Fruit fly (Drosophila melanogaster) whole organism, embryonic: Measurements from ENCODE around the gene CG31710.

ENCODE experiments used
- Ada2b ChIP-seq: fragments of 200-800 bp; sonication (Bioruptor generic); IDR thresholded peaks from 2 replicates; pipeline ENCODE4 v1.3.6; 2022; ENCODE audit warnings: missing biosample characterization, missing genetic modification characterization
- CG12071 ChIP-seq: fragments of 200-800 bp; sonication (Bioruptor generic); optimal IDR thresholded peaks from 3 replicates; lab custom pipeline; 2018; ENCODE audit warnings: missing biosample characterization, mild to moderate bottlenecking, missing genetic modification characterization
- CG12744 ChIP-seq: fragments of 200-800 bp; sonication (Bioruptor generic); optimal IDR thresholded peaks from 2 replicates; lab custom pipeline; 2016; ENCODE audit warnings: missing biosample characterization, missing genetic modification characterization
- CG13123 ChIP-seq: fragments of 200-800 bp; sonication (Bioruptor generic); optimal IDR thresholded peaks from 2 replicates; lab custom pipeline; 2016; ENCODE audit warnings: missing biosample characterization, missing genetic modification characterization
- CG1529 ChIP-seq: fragments of 200-800 bp; sonication (Bioruptor generic); optimal IDR thresholded peaks from 3 replicates; lab custom pipeline; 2018; ENCODE audit warnings: missing biosample characterization, missing genetic modification characterization
- CG17385 ChIP-seq: fragments of 200-800 bp; sonication (Bioruptor generic); optimal IDR thresholded peaks from 3 replicates; lab custom pipeline; 2018; ENCODE audit warnings: missing biosample characterization, mild to moderate bottlenecking, missing genetic modification characterization
- CG2678 ChIP-seq: fragments of 200-800 bp; sonication (Bioruptor generic); optimal IDR thresholded peaks from 3 replicates; lab custom pipeline; 2019; ENCODE audit warnings: missing biosample characterization, mild to moderate bottlenecking, missing genetic modification characterization, moderate library complexity
- CG2889 ChIP-seq: fragments of 200-800 bp; sonication (Bioruptor generic); IDR thresholded peaks from 3 replicates; pipeline ENCODE4 v1.3.6; 2022; ENCODE audit warnings: missing biosample characterization, missing genetic modification characterization
- CG3407 ChIP-seq: fragments of 200-800 bp; sonication (Bioruptor generic); optimal IDR thresholded peaks from 2 replicates; lab custom pipeline; 2018; ENCODE audit warnings: missing biosample characterization, mild to moderate bottlenecking, missing genetic modification characterization
- CG4282 ChIP-seq: fragments of 200-800 bp; sonication (Bioruptor generic); optimal IDR thresholded peaks from 2 replicates; lab custom pipeline; 2016; ENCODE audit warnings: missing biosample characterization, missing genetic modification characterization
- CG4404 ChIP-seq: fragments of 200-800 bp; sonication (Bioruptor generic); IDR thresholded peaks from 2 replicates; pipeline ENCODE4 v1.3.6; 2022; ENCODE audit warnings: missing biosample characterization, missing genetic modification characterization
- CG4707 ChIP-seq: fragments of 200-800 bp; sonication (Bioruptor generic); optimal IDR thresholded peaks from 2 replicates; lab custom pipeline; 2018; ENCODE audit warnings: missing biosample characterization, mild to moderate bottlenecking, missing genetic modification characterization, moderate library complexity
- CG5953 ChIP-seq: fragments of 200-800 bp; sonication (Bioruptor generic); IDR thresholded peaks from 2 replicates; pipeline ENCODE4 v1.3.6; 2022; ENCODE audit warnings: missing biosample characterization, missing genetic modification characterization
- CG6765 ChIP-seq: fragments of 200-800 bp; sonication (Bioruptor generic); optimal IDR thresholded peaks from 3 replicates; lab custom pipeline; 2017; ENCODE audit warnings: missing biosample characterization, mild to moderate bottlenecking, missing genetic modification characterization
- CG6791 ChIP-seq: fragments of 200-800 bp; sonication (Bioruptor generic); IDR thresholded peaks from 3 replicates; pipeline ENCODE4 v1.3.6; 2022; ENCODE audit warnings: missing biosample characterization, missing genetic modification characterization; ENCODE audit not compliant: partially characterized antibody
- CG7745 ChIP-seq: fragments of 200-800 bp; sonication (Bioruptor generic); optimal IDR thresholded peaks from 2 replicates; lab custom pipeline; 2018; ENCODE audit warnings: missing biosample characterization, mild to moderate bottlenecking, missing genetic modification characterization, moderate library complexity
- CG8281 ChIP-seq: fragments of 200-800 bp; sonication (Bioruptor generic); optimal IDR thresholded peaks from 2 replicates; lab custom pipeline; 2018; ENCODE audit warnings: missing biosample characterization, mild to moderate bottlenecking, missing genetic modification characterization, moderate library complexity
- CG8290 ChIP-seq, 3 experiments: fragments of 200-800 bp; sonication (Bioruptor generic); optimal IDR thresholded peaks; 2 replicates each; lab custom pipeline; 2016 to 2019; ENCODE audit warnings: missing biosample characterization in 3 of 3, missing genetic modification characterization in 3 of 3, mild to moderate bottlenecking in 2 of 3, moderate library complexity in 1 of 3
- CkIIα-i1 ChIP-seq: fragments of 200-800 bp; sonication (Bioruptor generic); IDR thresholded peaks from 2 replicates; pipeline ENCODE4 v1.3.6; 2022; ENCODE audit warnings: missing biosample characterization, missing genetic modification characterization
- Doc2 ChIP-seq: fragments of 200-800 bp; sonication (Bioruptor generic); IDR thresholded peaks from 2 replicates; pipeline ENCODE4 v1.3.6; 2022; ENCODE audit warnings: missing biosample characterization, missing genetic modification characterization
- E2f2 ChIP-seq: fragments of 200-800 bp; sonication (Bioruptor generic); IDR thresholded peaks from 2 replicates; pipeline ENCODE4 v1.3.6; 2022; ENCODE audit warnings: missing biosample characterization, missing genetic modification characterization
- HLHmδ ChIP-seq: fragments of 200-800 bp; sonication (Bioruptor generic); optimal IDR thresholded peaks from 2 replicates; lab custom pipeline; 2018; ENCODE audit warnings: missing biosample characterization, mild to moderate bottlenecking, missing genetic modification characterization, moderate library complexity
- Hand ChIP-seq: fragments of 200-800 bp; sonication (Bioruptor generic); optimal IDR thresholded peaks from 2 replicates; lab custom pipeline; 2017; ENCODE audit warnings: mild to moderate bottlenecking, missing biosample characterization, missing genetic modification reagents, missing genetic modification characterization
- Lhr ChIP-seq: fragments of 200-800 bp; sonication (Bioruptor generic); optimal IDR thresholded peaks from 3 replicates; lab custom pipeline; 2017; ENCODE audit warnings: mild to moderate bottlenecking, missing biosample characterization, missing genetic modification reagents, missing genetic modification characterization
- Mrtf ChIP-seq: fragments of 200-800 bp; sonication (Bioruptor generic); IDR thresholded peaks from 3 replicates; pipeline ENCODE4 v1.3.6; 2022; ENCODE audit warnings: missing biosample characterization, missing genetic modification characterization
- Sox100B ChIP-seq: fragments of 200-800 bp; sonication (Bioruptor generic); optimal IDR thresholded peaks from 3 replicates; lab custom pipeline; 2018; ENCODE audit warnings: missing biosample characterization, mild to moderate bottlenecking, missing genetic modification characterization
- Taf1 ChIP-seq: fragments of 200-800 bp; sonication (Bioruptor generic); IDR thresholded peaks from 2 replicates; pipeline ENCODE4 v1.3.6; 2022; ENCODE audit warnings: missing biosample characterization, missing genetic modification characterization
- Tbp ChIP-seq: fragments of >200 bp; optimal IDR thresholded peaks from 2 replicates; lab custom pipeline; 2018; ENCODE audit warnings: missing biosample characterization, missing genetic modification characterization
- amos ChIP-seq: fragments of 200-800 bp; sonication (Bioruptor generic); IDR thresholded peaks from 2 replicates; pipeline ENCODE4 v1.3.6; 2022; ENCODE audit warnings: missing biosample characterization, missing genetic modification characterization; ENCODE audit not compliant: partially characterized antibody
- cad ChIP-seq: fragments of >200 bp; optimal IDR thresholded peaks from 2 replicates; lab custom pipeline; 2017; ENCODE audit warnings: missing biosample characterization, missing genetic modification characterization
- chn ChIP-seq: fragments of 200-800 bp; sonication (Bioruptor generic); optimal IDR thresholded peaks from 2 replicates; lab custom pipeline; 2016; ENCODE audit warnings: missing biosample characterization, missing genetic modification characterization
- ci ChIP-seq: fragments of 200-800 bp; sonication (Bioruptor generic); IDR thresholded peaks from 3 replicates; pipeline ENCODE4 v1.3.6; 2022; ENCODE audit warnings: missing biosample characterization, missing genetic modification characterization
- dan ChIP-seq: fragments of 200-800 bp; sonication (Bioruptor generic); IDR thresholded peaks from 2 replicates; pipeline ENCODE4 v1.3.6; 2022; ENCODE audit warnings: missing biosample characterization, missing genetic modification characterization
- en ChIP-seq: fragments of 200-800 bp; sonication (Bioruptor generic); optimal IDR thresholded peaks from 2 replicates; lab custom pipeline; 2016; ENCODE audit warnings: missing biosample characterization, missing genetic modification characterization
- eyg ChIP-seq: fragments of 200-800 bp; sonication (Bioruptor generic); optimal IDR thresholded peaks from 3 replicates; lab custom pipeline; 2016; ENCODE audit warnings: missing biosample characterization, missing genetic modification characterization
- fd64A ChIP-seq: fragments of 200-800 bp; sonication (Bioruptor generic); optimal IDR thresholded peaks from 3 replicates; lab custom pipeline; 2018; ENCODE audit warnings: missing biosample characterization, mild to moderate bottlenecking, missing genetic modification characterization
- ftz-f1 ChIP-seq: fragments of 200-800 bp; sonication (Bioruptor generic); optimal IDR thresholded peaks from 2 replicates; lab custom pipeline; 2016; ENCODE audit warnings: missing biosample characterization, missing genetic modification characterization
- gcm2 ChIP-seq: fragments of 200-800 bp; sonication (Bioruptor generic); optimal IDR thresholded peaks from 2 replicates; lab custom pipeline; 2016; ENCODE audit warnings: missing biosample characterization, missing genetic modification characterization
- grau ChIP-seq: fragments of 200-800 bp; optimal IDR thresholded peaks from 3 replicates; lab custom pipeline; 2019; ENCODE audit warnings: missing biosample characterization, mild to moderate bottlenecking, missing genetic modification characterization, moderate library complexity
- grn ChIP-seq: fragments of 200-800 bp; sonication (Bioruptor generic); optimal IDR thresholded peaks from 3 replicates; lab custom pipeline; 2017; ENCODE audit warnings: missing biosample characterization, missing genetic modification characterization
- mld ChIP-seq: fragments of 200-800 bp; sonication (Bioruptor generic); IDR thresholded peaks from 3 replicates; pipeline ENCODE4 v1.3.6; 2022; ENCODE audit warnings: missing biosample characterization, missing genetic modification characterization; ENCODE audit not compliant: partially characterized antibody
- nerfin-1 ChIP-seq: fragments of 200-800 bp; sonication (Bioruptor generic); optimal IDR thresholded peaks from 3 replicates; lab custom pipeline; 2019; ENCODE audit warnings: missing biosample characterization, mild to moderate bottlenecking, missing genetic modification characterization, moderate library complexity
- nom ChIP-seq: fragments of 200-800 bp; sonication (Bioruptor generic); optimal IDR thresholded peaks from 2 replicates; lab custom pipeline; 2017; ENCODE audit warnings: missing biosample characterization, missing genetic modification characterization, mild to moderate bottlenecking, moderate library complexity, missing genetic modification reagents
- org-1 ChIP-seq: fragments of 200-800 bp; sonication (Bioruptor generic); optimal IDR thresholded peaks from 2 replicates; lab custom pipeline; 2017; ENCODE audit warnings: missing biosample characterization, missing genetic modification characterization
- prd ChIP-seq, 3 experiments: fragments of >200 bp in 2 of 3; fragments of 200-800 bp in 1 of 3; sonication (Bioruptor generic) in 1 of 3; optimal IDR thresholded peaks in 2 of 3; IDR thresholded peaks in 1 of 3; 2 replicates in 2 of 3; 3 replicates in 1 of 3; pipeline versions ENCODE4 v1.3.6 to Lab custom; 2017 to 2022; ENCODE audit warnings: missing biosample characterization in 1 of 3, missing genetic modification characterization in 1 of 3
- sd ChIP-seq: fragments of 200-800 bp; sonication (Bioruptor generic); optimal IDR thresholded peaks from 3 replicates; lab custom pipeline; 2018; ENCODE audit warnings: missing biosample characterization, mild to moderate bottlenecking, missing genetic modification characterization, moderate library complexity
- slp2 ChIP-seq: fragments of 200-800 bp; sonication (Bioruptor generic); optimal IDR thresholded peaks from 2 replicates; lab custom pipeline; 2016; ENCODE audit warnings: missing biosample characterization, missing genetic modification characterization
- tap ChIP-seq: fragments of 200-800 bp; optimal IDR thresholded peaks from 3 replicates; lab custom pipeline; 2019; ENCODE audit warnings: missing biosample characterization, mild to moderate bottlenecking, missing genetic modification characterization, moderate library complexity
- unc-4 ChIP-seq: fragments of 200-800 bp; sonication (Bioruptor generic); IDR thresholded peaks from 2 replicates; pipeline ENCODE4 v1.3.6; 2022; ENCODE audit warnings: missing biosample characterization, missing genetic modification characterization; ENCODE audit not compliant: partially characterized antibody

CG31710 gene

DNA sequence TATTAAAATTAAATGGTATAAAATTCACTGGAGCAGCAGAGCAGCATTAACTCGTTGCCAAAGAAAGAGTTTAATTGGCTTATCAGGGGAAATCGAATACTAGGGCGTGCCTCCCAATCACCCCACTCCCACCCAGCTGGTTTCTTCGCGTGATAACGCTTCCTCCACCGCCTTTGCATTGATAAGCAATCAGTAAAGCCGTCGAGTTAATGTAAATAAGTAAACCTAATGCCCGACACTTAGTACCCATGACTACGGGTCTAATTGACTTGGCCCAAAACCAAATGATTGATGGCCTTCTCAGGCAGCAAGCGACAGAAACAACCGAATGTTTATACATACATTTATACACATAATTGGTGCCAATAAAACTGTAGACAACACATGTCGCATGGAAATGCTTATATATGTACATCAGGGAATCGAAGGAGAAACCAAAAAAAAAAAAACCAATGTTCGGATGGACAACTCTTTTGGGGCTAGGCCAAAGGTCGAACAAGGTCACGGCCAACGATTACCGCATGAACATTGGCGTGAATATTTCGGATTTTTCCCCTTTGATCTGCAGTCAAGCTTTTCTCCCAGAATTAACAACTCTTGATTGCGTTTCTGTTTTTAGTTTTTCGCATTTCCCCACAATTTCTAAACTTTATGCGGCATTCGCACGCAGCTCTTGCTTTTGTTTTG, 11.7 kb downstream of the CG31710 start (continued):
- no peak for TF ChIP-seq grau (tag; lab: Kevin White, UChicago)
- peak; percentile 13 for TF ChIP-seq CG6765 (GFP tag; lab: Kevin White, UChicago)
- no peak for TF ChIP-seq CG13123 (GFP tag; lab: Kevin White, UChicago)
- TF ChIP-seq Lhr (GFP tag; lab: Kevin White, UChicago), result no peak
- TF ChIP-seq CG2889 (GFP tag; lab: Robert Waterston, UW), result no peak
- TF ChIP-seq gcm2 (GFP tag; lab: Kevin White, UChicago), result no peak
- no peak for TF ChIP-seq CG3407
- TF ChIP-seq ftz-f1 (GFP tag; lab: Kevin White, UChicago), result peak; percentile 28
- no peak for TF ChIP-seq amos (GFP tag; lab: Robert Waterston, UW)
- TF ChIP-seq sd, result peak; percentile 48
- TF ChIP-seq nom (GFP tag; lab: Kevin White, UChicago), result no peak
- no peak for TF ChIP-seq Hand (GFP tag; lab: Kevin White, UChicago)
- no peak for TF ChIP-seq Tbp
- TF ChIP-seq slp2, result no peak
- TF ChIP-seq cad (GFP tag; lab: Kevin White, UChicago), result no peak
- no peak for TF ChIP-seq CG1529 (GFP tag; lab: Kevin White, UChicago)
- no peak for TF ChIP-seq E2f2 (GFP tag; lab: Robert Waterston, UW)
- no peak for TF ChIP-seq CG7745 (tag; lab: Kevin White, UChicago)
- TF ChIP-seq CG4707 (GFP tag; lab: Kevin White, UChicago), result no peak
- no peak for TF ChIP-seq CG12744 (GFP tag; lab: Kevin White, UChicago)
- TF ChIP-seq Doc2, result no peak
- TF ChIP-seq nerfin-1 (tag; lab: Kevin White, UChicago), result no peak
- TF ChIP-seq Sox100B (GFP tag; lab: Kevin White, UChicago), result no peak
- peak; percentile 33 for TF ChIP-seq tap
- no peak for TF ChIP-seq Ada2b (GFP tag; lab: Robert Waterston, UW)
- TF ChIP-seq en, result no peak
- TF ChIP-seq org-1 (GFP tag; lab: Kevin White, UChicago), result no peak
- TF ChIP-seq prd (optimal IDR thresholded peaks at IDR 0.05; lab: Kevin White, UChicago), result no peak
- TF ChIP-seq prd (GFP tag; IDR thresholded peaks at IDR 0.05; lab: Robert Waterston, UW), result no peak
- no peak for TF ChIP-seq Taf1 (GFP tag; lab: Robert Waterston, UW)
- TF ChIP-seq chn (GFP tag; lab: Kevin White, UChicago), result no peak
- TF ChIP-seq Mrtf (GFP tag; lab: Robert Waterston, UW), result no peak
- TF ChIP-seq CG4404 (GFP tag; lab: Robert Waterston, UW), result no peak
- peak; percentile 39; the same call in 1 of the 3 replicates for TF ChIP-seq ci (GFP tag; lab: Robert Waterston, UW)
- no peak for TF ChIP-seq eyg
- TF ChIP-seq unc-4 (GFP tag; lab: Robert Waterston, UW), result no peak
- no peak for TF ChIP-seq CG8281
- no peak for TF ChIP-seq CG6791 (GFP tag; lab: Robert Waterston, UW)
- peak; percentile 27 for TF ChIP-seq CG2678 (tag; lab: Kevin White, UChicago)
- TF ChIP-seq fd64A (GFP tag; lab: Kevin White, UChicago), result no peak
- no peak for TF ChIP-seq dan (GFP tag; lab: Robert Waterston, UW)
- TF ChIP-seq CkIIα-i1, result no peak
- TF ChIP-seq CG4282 (GFP tag; lab: Kevin White, UChicago), result no peak
- TF ChIP-seq CG8290 (GFP tag; optimal IDR thresholded peaks at IDR 0.05; lab: Kevin White, UChicago), result no peak
- TF ChIP-seq CG8290 (tag; optimal IDR thresholded peaks at IDR 0.05; lab: Kevin White, UChicago), result peak in 1 of 2 experiments; percentile 28
- TF ChIP-seq HLHmδ (GFP tag; lab: Kevin White, UChicago), result peak; percentile 2
- no peak for TF ChIP-seq CG5953 (GFP tag; lab: Robert Waterston, UW)
- TF ChIP-seq grn (GFP tag; lab: Kevin White, UChicago), result peak; percentile 80
- TF ChIP-seq mld, result no peak
- TF ChIP-seq CG17385 (GFP tag; lab: Kevin White, UChicago), result peak; percentile 11
- no peak for TF ChIP-seq CG12071 (GFP tag; lab: Kevin White, UChicago)
